Worm (Caenorhabditis elegans): ENCODE data around the gene gcy-20.

- TF ChIP-seq snpc-4 (tag; optimal IDR thresholded peaks at IDR 0.05): no peak
- no peak for TF ChIP-seq ama-1 (optimal IDR thresholded peaks at IDR 0.05)
- no peak for TF ChIP-seq mml-1 (tag; optimal IDR thresholded peaks at IDR 0.05)
These were observed 35.1 kb downstream of the gcy-20 start, which contains the start of gene F11A5.15 for ce11 chrV:16218522-16218921.

Measured in whole organism, L3 larva.